Worm (Caenorhabditis elegans) whole organism, L4 larva: ENCODE data around the gene C28H8.5.

Experiments
- F37D6.2 ChIP-seq: sonication (generic microtip); optimal IDR thresholded peaks from 2 replicates; lab custom pipeline; 2016; ENCODE audit warnings: mild to moderate bottlenecking, missing genetic modification characterization, missing compliant biosample characterization
- F44E2.7 ChIP-seq: fragments of 200-800 bp; sonication (Bioruptor generic); IDR thresholded peaks from 2 replicates; pipeline ENCODE4 v2.1.2; 2022; ENCODE audit warnings: missing genetic modification characterization, missing compliant biosample characterization
- F49E8.2 ChIP-seq: sonication (generic microtip); optimal IDR thresholded peaks from 2 replicates; lab custom pipeline; 2016; ENCODE audit warnings: missing compliant biosample characterization, mild to moderate bottlenecking, missing genetic modification characterization, borderline replicate concordance
- Y48G9A.11 ChIP-seq: fragments of 200-800 bp; sonication (Bioruptor generic); IDR thresholded peaks from 2 replicates; pipeline ENCODE4 v1.3.6; 2022; ENCODE audit warnings: missing genetic modification reagents, missing genetic modification characterization, missing compliant biosample characterization
- ama-1 ChIP-seq: fragments of 150-350 bp; optimal IDR thresholded peaks from 2 replicates; lab custom pipeline; 2014; ENCODE audit warnings: inconsistent platforms, mixed read lengths
- arid-1 ChIP-seq: fragments of 200-800 bp; sonication (Bioruptor generic); conservative IDR thresholded peaks from 2 replicates; pipeline ENCODE4 v1.3.6; 2022; ENCODE audit warnings: missing genetic modification reagents, missing genetic modification characterization, missing compliant biosample characterization
- attf-4 ChIP-seq: sonication (generic microtip); optimal IDR thresholded peaks from 3 replicates; lab custom pipeline; 2017; ENCODE audit warnings: missing biosample characterization, missing genetic modification characterization
- ceh-44 ChIP-seq: fragments of 200-800 bp; sonication (Bioruptor generic); IDR thresholded peaks from 2 replicates; pipeline ENCODE4 v1.3.6; 2022; ENCODE audit warnings: missing genetic modification reagents, missing genetic modification characterization, missing compliant biosample characterization
- ceh-82 ChIP-seq: sonication (generic microtip); optimal IDR thresholded peaks from 2 replicates; lab custom pipeline; 2017; ENCODE audit warnings: missing biosample characterization, missing genetic modification characterization
- ces-1 ChIP-seq: fragments of 150-350 bp; sonication (generic microtip); optimal IDR thresholded peaks from 4 replicates; lab custom pipeline; 2014; ENCODE audit warnings: missing biosample characterization, missing genetic modification reagents, missing genetic modification characterization
- ctbp-1 ChIP-seq: fragments of 200-800 bp; sonication (Bioruptor generic); IDR thresholded peaks from 2 replicates; pipeline ENCODE4 v1.3.6; 2022; ENCODE audit warnings: missing genetic modification reagents, missing genetic modification characterization, missing compliant biosample characterization
- daf-16 ChIP-seq, 3 experiments: sonication (generic microtip); optimal IDR thresholded peaks; 2 replicates each; lab custom pipeline; 2016 to 2017; ENCODE audit warnings: missing genetic modification characterization in 3 of 3, missing genetic modification reagents in 3 of 3, mild to moderate bottlenecking in 2 of 3, missing compliant biosample characterization in 2 of 3, missing biosample characterization in 1 of 3, moderate library complexity in 1 of 3
- dmd-8 ChIP-seq: fragments of 200-800 bp; sonication (Bioruptor generic); IDR thresholded peaks from 2 replicates; pipeline ENCODE4 v1.3.6; 2022; ENCODE audit warnings: missing genetic modification characterization, missing compliant biosample characterization
- dmd-9 ChIP-seq: fragments of 200-800 bp; sonication (Bioruptor generic); IDR thresholded peaks from 2 replicates; pipeline ENCODE4 v1.3.6; 2022; ENCODE audit warnings: missing genetic modification reagents, missing genetic modification characterization, missing compliant biosample characterization
- duxl-1 ChIP-seq: sonication (generic microtip); optimal IDR thresholded peaks from 2 replicates; lab custom pipeline; 2016; ENCODE audit warnings: mild to moderate bottlenecking, missing genetic modification characterization, moderate library complexity, missing compliant biosample characterization; ENCODE audit not compliant: poor library complexity
- egl-27 ChIP-seq: sonication (generic microtip); optimal IDR thresholded peaks from 3 replicates; lab custom pipeline; 2017; ENCODE audit warnings: missing biosample characterization, missing genetic modification reagents, missing genetic modification characterization
- egl-43 ChIP-seq: fragments of 200-800 bp; sonication (Bioruptor generic); IDR thresholded peaks from 2 replicates; pipeline ENCODE4 v1.3.6; 2022; ENCODE audit warnings: missing genetic modification reagents, missing genetic modification characterization, missing compliant biosample characterization
- fkh-10 ChIP-seq: fragments of 150-350 bp; optimal IDR thresholded peaks from 2 replicates; lab custom pipeline; 2014; ENCODE audit warnings: missing biosample characterization, missing genetic modification reagents, missing genetic modification characterization
- fos-1 ChIP-seq: fragments of 150-350 bp; optimal IDR thresholded peaks from 2 replicates; lab custom pipeline; 2014; ENCODE audit warnings: missing biosample characterization, missing genetic modification characterization
- hif-1 ChIP-seq, 2 experiments: sonication (generic microtip); optimal IDR thresholded peaks; 2 replicates each; lab custom pipeline; 2016 to 2017; ENCODE audit warnings: missing compliant biosample characterization in 2 of 2, missing genetic modification characterization in 2 of 2, missing genetic modification reagents in 2 of 2, missing genotype in 2 of 2, mild to moderate bottlenecking in 1 of 2
- hlh-11 ChIP-seq: fragments of 200-800 bp; sonication (Bioruptor generic); optimal IDR thresholded peaks from 2 replicates; lab custom pipeline; 2018; ENCODE audit warnings: mild to moderate bottlenecking, missing genetic modification characterization, missing compliant biosample characterization
- jun-1 ChIP-seq: fragments of 150-350 bp; optimal IDR thresholded peaks from 2 replicates; lab custom pipeline; 2014; ENCODE audit warnings: missing biosample characterization, missing genetic modification reagents, missing genetic modification characterization
- lim-7 ChIP-seq: fragments of 200-800 bp; sonication (Bioruptor generic); IDR thresholded peaks from 2 replicates; pipeline ENCODE4 v1.3.6; 2022; ENCODE audit warnings: missing genetic modification characterization, missing compliant biosample characterization
- lin-1 ChIP-seq: fragments of 200-800 bp; sonication (Bioruptor generic); IDR thresholded peaks from 2 replicates; pipeline ENCODE4 v1.3.6; 2022; ENCODE audit warnings: missing genetic modification reagents, missing genetic modification characterization, missing compliant biosample characterization
- lin-13 ChIP-seq: fragments of 150-350 bp; optimal IDR thresholded peaks from 2 replicates; lab custom pipeline; 2014; ENCODE audit warnings: missing biosample characterization, missing genetic modification reagents, missing genetic modification characterization
- lin-29 ChIP-seq: fragments of 200-800 bp; sonication (Bioruptor generic); IDR thresholded peaks from 2 replicates; pipeline ENCODE4 v1.3.6; 2022; ENCODE audit warnings: missing genetic modification reagents, missing genetic modification characterization, missing compliant biosample characterization
- lin-38 ChIP-seq: fragments of 200-800 bp; sonication (Bioruptor generic); IDR thresholded peaks from 2 replicates; pipeline ENCODE4 v1.3.6; 2022; ENCODE audit warnings: missing genetic modification reagents, missing genetic modification characterization, missing compliant biosample characterization
- lin-39 ChIP-seq: fragments of 150-350 bp; optimal IDR thresholded peaks from 2 replicates; lab custom pipeline; 2014; ENCODE audit warnings: missing biosample characterization, missing genetic modification reagents, missing genetic modification characterization
- mdl-1 ChIP-seq, 2 experiments: fragments of 150-350 bp in 1 of 2; sonication (generic microtip) in 1 of 2; optimal IDR thresholded peaks; 2 replicates each; lab custom pipeline; 2014 to 2017; ENCODE audit warnings: missing biosample characterization in 2 of 2, missing genetic modification characterization in 2 of 2
- mep-1 ChIP-seq: fragments of 150-350 bp; sonication (generic microtip); optimal IDR thresholded peaks from 3 replicates; lab custom pipeline; 2014; ENCODE audit warnings: missing biosample characterization, missing genetic modification characterization
- nhr-25 ChIP-seq: sonication (generic microtip); optimal IDR thresholded peaks from 2 replicates; lab custom pipeline; 2017; ENCODE audit warnings: missing genetic modification characterization, mild to moderate bottlenecking, missing compliant biosample characterization, antibody characterized with exemption, moderate library complexity, borderline replicate concordance; ENCODE audit not compliant: insufficient read depth
- nhr-28 ChIP-seq: fragments of 150-350 bp; optimal IDR thresholded peaks from 2 replicates; lab custom pipeline; 2014; ENCODE audit warnings: missing biosample characterization, missing genetic modification characterization
- nhr-48 ChIP-seq: sonication (generic microtip); optimal IDR thresholded peaks from 2 replicates; lab custom pipeline; 2016; ENCODE audit warnings: mild to moderate bottlenecking, missing genetic modification characterization, missing compliant biosample characterization
- nhr-6 ChIP-seq: fragments of 150-350 bp; optimal IDR thresholded peaks from 2 replicates; lab custom pipeline; 2014; ENCODE audit warnings: missing biosample characterization, missing genetic modification characterization
- pha-4 ChIP-seq, 2 experiments: fragments of 150-350 bp in 1 of 2; fragments of 200-800 bp in 1 of 2; sonication (Bioruptor generic) in 1 of 2; IDR thresholded peaks in 1 of 2; optimal IDR thresholded peaks in 1 of 2; 2 replicates each; pipeline versions ENCODE4 v1.3.6 to Lab custom; 2014 to 2022; ENCODE audit warnings: missing genetic modification characterization in 2 of 2, missing genetic modification reagents in 2 of 2, missing biosample characterization in 1 of 2, missing compliant biosample characterization in 1 of 2
- pqm-1 ChIP-seq: sonication (generic microtip); optimal IDR thresholded peaks from 2 replicates; lab custom pipeline; 2017; ENCODE audit warnings: missing biosample characterization, missing genetic modification characterization
- saeg-2 ChIP-seq: fragments of 200-800 bp; sonication (Bioruptor generic); IDR thresholded peaks from 2 replicates; pipeline ENCODE4 v1.3.6; 2022; ENCODE audit warnings: missing genetic modification reagents, missing genetic modification characterization, missing compliant biosample characterization
- snpc-1.2 ChIP-seq: fragments of 200-800 bp; sonication (Bioruptor generic); IDR thresholded peaks from 2 replicates; pipeline ENCODE4 v1.3.6; 2022; ENCODE audit warnings: missing genetic modification reagents, missing genetic modification characterization, missing compliant biosample characterization
- spr-3 ChIP-seq: fragments of 200-800 bp; sonication (Bioruptor generic); optimal IDR thresholded peaks from 2 replicates; lab custom pipeline; 2018; ENCODE audit warnings: mild to moderate bottlenecking, missing genetic modification characterization, missing compliant biosample characterization
- tag-97 ChIP-seq: fragments of 200-800 bp; sonication (Bioruptor generic); IDR thresholded peaks from 2 replicates; pipeline ENCODE4 v1.3.6; 2022; ENCODE audit warnings: missing genetic modification characterization, missing compliant biosample characterization
- tra-1 ChIP-seq: fragments of 200-800 bp; sonication (Bioruptor generic); IDR thresholded peaks from 2 replicates; pipeline ENCODE4 v1.3.6; 2022; ENCODE audit warnings: missing genetic modification reagents, missing genetic modification characterization, missing compliant biosample characterization
- unc-62 ChIP-seq, 3 experiments: fragments of 150-350 bp in 1 of 3; sonication (generic microtip); optimal IDR thresholded peaks in 2 of 3; peaks in 1 of 3; 1 replicate in 1 of 3; 2 replicates in 2 of 3; lab custom pipeline; 2014 to 2017; ENCODE audit warnings: missing biosample characterization in 3 of 3, missing genetic modification characterization in 3 of 3, missing genetic modification reagents in 3 of 3, missing genotype in 1 of 3
- vab-7 ChIP-seq: fragments of 200-800 bp; sonication (Bioruptor generic); IDR thresholded peaks from 2 replicates; pipeline ENCODE4 v1.3.6; 2022; ENCODE audit warnings: missing genetic modification reagents, missing genetic modification characterization, missing compliant biosample characterization
- zfp-2 ChIP-seq: sonication (generic microtip); optimal IDR thresholded peaks from 2 replicates; lab custom pipeline; 2016; ENCODE audit warnings: mild to moderate bottlenecking, missing genetic modification characterization, missing compliant biosample characterization
- zfp-3 ChIP-seq: fragments of 200-800 bp; sonication (Bioruptor generic); conservative IDR thresholded peaks from 2 replicates; pipeline ENCODE4 v1.3.6; 2022; ENCODE audit warnings: missing genetic modification reagents, missing genetic modification characterization, missing compliant biosample characterization
- ztf-7 ChIP-seq: fragments of 150-350 bp; optimal IDR thresholded peaks from 2 replicates; lab custom pipeline; 2014; ENCODE audit warnings: missing biosample characterization, missing genetic modification characterization

The C28H8.5 gene

DNA sequence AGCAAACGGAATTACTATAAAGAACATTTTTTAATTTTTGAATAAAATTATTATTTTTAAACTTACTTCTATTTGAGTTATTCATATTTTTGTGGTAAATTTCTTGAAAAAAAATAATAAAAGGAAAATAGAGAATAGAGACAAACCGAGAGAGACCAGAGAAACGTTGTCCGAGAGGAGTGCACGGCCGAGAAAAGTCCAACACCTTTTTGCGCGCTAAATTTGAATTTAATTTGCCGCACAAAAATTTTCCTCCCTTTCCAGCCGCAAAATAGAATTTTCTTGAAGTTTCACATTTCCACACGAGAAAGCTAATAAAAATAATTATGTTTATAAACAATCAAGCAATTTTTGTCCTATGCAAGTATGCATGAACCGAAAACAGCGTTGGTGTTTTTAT lies 12.3 kb upstream of the C28H8.5 start, which contains the start of the genes F01F1.11 and F01F1.3 (continued):
- TF ChIP-seq snpc-1.2, result no peak

DNA sequence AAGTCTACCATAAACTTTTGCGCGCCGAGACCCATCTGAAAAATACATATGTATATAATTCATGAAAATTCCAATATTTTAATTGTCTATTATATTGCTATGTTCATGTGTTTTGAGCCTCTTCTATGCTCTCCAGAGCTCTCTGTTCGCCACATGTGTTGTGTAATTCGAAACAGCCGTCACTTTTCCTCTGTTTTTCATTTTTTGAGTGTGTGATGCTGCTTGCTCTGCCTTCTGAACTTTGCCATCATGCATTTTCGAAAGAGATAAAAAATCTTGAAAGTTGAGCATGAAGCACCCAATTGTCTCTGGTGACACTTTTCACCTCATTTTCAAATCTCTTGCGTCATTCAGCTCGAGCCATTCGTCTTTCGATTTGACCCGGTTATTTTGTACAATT lies 11.8 kb upstream of the C28H8.5 start:
- TF ChIP-seq fkh-10 (GFP tag; lab: Kevin White, UChicago), result no peak
- no peak for TF ChIP-seq fos-1 (tag; lab: Kevin White, UChicago)
- no peak for TF ChIP-seq spr-3 (GFP tag; lab: Kevin White, UChicago)
- peak in 1 of 2 experiments; percentile 87 for TF ChIP-seq unc-62 (GFP tag; optimal IDR thresholded peaks at IDR 0.05 in 1 of 2; lab: Kevin White, UChicago)
- TF ChIP-seq unc-62 (tag; optimal IDR thresholded peaks at IDR 0.05; lab: Kevin White, UChicago), result no peak

DNA sequence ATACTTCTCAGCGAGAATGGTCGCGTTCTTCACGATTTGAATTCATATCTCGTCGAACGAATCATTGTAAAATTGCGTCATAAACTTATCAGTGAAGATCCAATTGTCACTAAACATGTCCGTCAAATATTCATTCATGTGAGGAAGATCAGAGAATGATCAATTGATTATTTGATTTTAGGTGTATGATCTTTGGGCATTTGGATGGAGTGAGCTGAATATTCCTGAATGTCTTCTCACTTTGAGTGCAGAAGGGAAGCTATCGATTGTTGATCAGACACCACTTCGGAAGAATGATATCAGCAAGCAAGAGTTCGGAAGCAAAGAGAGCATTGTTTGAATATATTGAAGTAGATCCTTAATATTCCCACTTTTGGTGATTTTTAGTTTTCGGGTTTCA lies 9.8 kb upstream of the C28H8.5 start:
- no peak for TF ChIP-seq duxl-1
- no peak for TF ChIP-seq dmd-8 (GFP tag; lab: Robert Waterston, UW)
- TF ChIP-seq lin-29, result no peak
- TF ChIP-seq pqm-1 (tag; lab: Kevin White, UChicago), result no peak
- no peak for TF ChIP-seq ceh-44 (GFP tag; lab: Robert Waterston, UW)
- TF ChIP-seq tra-1 (GFP tag; lab: Robert Waterston, UW), result no peak
- TF ChIP-seq Y48G9A.11 (GFP tag; lab: Robert Waterston, UW), result no peak
- no peak; the same call in 1 of the 2 replicates for TF ChIP-seq zfp-3
- TF ChIP-seq lin-13 (GFP tag; lab: Kevin White, UChicago), result peak; percentile 40
- TF ChIP-seq lin-1 (GFP tag; lab: Robert Waterston, UW), result no peak
- peak; percentile 40; the same call in 1 of the 2 replicates for TF ChIP-seq lin-38
- no peak for TF ChIP-seq ceh-82 (tag; lab: Kevin White, UChicago)
- no peak for TF ChIP-seq egl-27
- no peak for TF ChIP-seq arid-1 (GFP tag; lab: Robert Waterston, UW)
- peak; percentile 68 for TF ChIP-seq nhr-48 (tag; lab: Kevin White, UChicago)
- TF ChIP-seq dmd-9 (GFP tag; lab: Robert Waterston, UW), result no peak
- TF ChIP-seq ztf-7, result no peak
- peak; percentile 85 for TF ChIP-seq nhr-25 (tag; lab: Kevin White, UChicago)
- TF ChIP-seq daf-16 (GFP tag; optimal IDR thresholded peaks at IDR 0.05; lab: Kevin White, UChicago), result no peak
- peak; percentile 58 for TF ChIP-seq daf-16 (tag; optimal IDR thresholded peaks at IDR 0.05; lab: Kevin White, UChicago)
- TF ChIP-seq tag-97 (GFP tag; lab: Robert Waterston, UW), result no peak
- no peak for TF ChIP-seq lin-39
- TF ChIP-seq mep-1 (tag; lab: Kevin White, UChicago), result peak; percentile 80
- TF ChIP-seq hlh-11 (tag; lab: Kevin White, UChicago), result peak; percentile 64
- peak; percentile 66 for TF ChIP-seq ama-1 (lab: Kevin White, UChicago)
- TF ChIP-seq mdl-1 (tag; optimal IDR thresholded peaks at IDR 0.05; lab: Kevin White, UChicago), result peak in 1 of 2 experiments; percentile 31
- no peak for TF ChIP-seq saeg-2 (GFP tag; lab: Robert Waterston, UW)
- TF ChIP-seq vab-7, result no peak
- TF ChIP-seq nhr-6 (tag; lab: Kevin White, UChicago), result no peak
- TF ChIP-seq F37D6.2 (tag; lab: Kevin White, UChicago), result no peak
- TF ChIP-seq F44E2.7 (GFP tag; lab: Robert Waterston, UW), result no peak
- TF ChIP-seq pha-4 (GFP tag; IDR thresholded peaks at IDR 0.05; lab: Robert Waterston, UW), result no peak
- no peak for TF ChIP-seq pha-4 (tag; optimal IDR thresholded peaks at IDR 0.05; lab: Kevin White, UChicago)
- no peak for TF ChIP-seq nhr-28 (tag; lab: Kevin White, UChicago)
- TF ChIP-seq jun-1 (tag; lab: Kevin White, UChicago), result no peak
- no peak for TF ChIP-seq attf-4 (tag; lab: Kevin White, UChicago)
- TF ChIP-seq zfp-2, result no peak
- no peak for TF ChIP-seq fkh-10 (GFP tag; lab: Kevin White, UChicago)
- no peak for TF ChIP-seq ctbp-1 (GFP tag; lab: Robert Waterston, UW)
- no peak for TF ChIP-seq hif-1 (tag; optimal IDR thresholded peaks at IDR 0.05; lab: Kevin White, UChicago)
- TF ChIP-seq ces-1 (GFP tag; lab: Kevin White, UChicago), result no peak
- TF ChIP-seq lim-7 (GFP tag; lab: Robert Waterston, UW), result no peak
- TF ChIP-seq F49E8.2, result no peak
- TF ChIP-seq egl-43 (GFP tag; lab: Robert Waterston, UW), result no peak
